Fruit fly (Drosophila melanogaster): ENCODE data around the gene ush.
A peak's percentile ranks its signal among the peaks of the same experiment; 100 is the strongest.

Gene ush

DNA sequence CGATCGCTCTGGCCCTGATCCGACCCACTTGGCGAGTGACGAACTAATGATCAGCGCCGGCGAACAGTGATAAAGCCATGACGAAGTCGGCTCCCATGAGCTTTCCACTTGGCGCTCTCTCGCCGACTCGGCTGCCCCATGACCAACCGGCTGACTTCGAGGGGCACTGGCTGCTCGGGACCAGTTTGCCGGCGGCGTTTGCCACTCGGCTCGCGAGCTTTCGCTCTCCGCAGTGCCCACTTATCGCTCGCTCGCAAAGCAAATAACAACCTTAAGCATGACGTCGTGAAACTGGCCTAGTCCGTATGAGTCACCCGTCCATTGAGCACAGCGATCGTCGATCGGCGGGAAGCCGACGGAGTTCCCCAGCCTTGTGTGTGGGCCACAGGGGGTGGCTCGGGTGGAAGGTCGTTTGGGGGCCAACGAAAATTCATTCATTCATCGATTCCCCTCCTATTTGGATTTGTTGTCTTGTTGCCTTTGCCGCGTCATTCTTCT lies 76.5 kb downstream of the ush start, which contains the start of gene Ets21C (continued):
- TF ChIP-seq CG4328 (GFP tag; optimal IDR thresholded peaks at IDR 0.05) (no peak), CG11093 (GFP tag; IDR thresholded peaks at IDR 0.05) (no peak), Xrp1 (GFP tag; IDR thresholded peaks at IDR 0.05) (no peak), chif (GFP tag; optimal IDR thresholded peaks at IDR 0.05) (no peak), trem (tag; optimal IDR thresholded peaks at IDR 0.05) (no peak), pb (GFP tag; optimal IDR thresholded peaks at IDR 0.05) (no peak), ATbp (GFP tag; optimal IDR thresholded peaks at IDR 0.05) (no peak), twi (tag; optimal IDR thresholded peaks at IDR 0.05) (no peak), BEAF-32 (GFP tag; optimal IDR thresholded peaks at IDR 0.05) (no peak), Fer1 (GFP tag; optimal IDR thresholded peaks at IDR 0.05) (peak; percentile 70), Oaz (GFP tag; IDR thresholded peaks at IDR 0.05) (no peak), yki (optimal IDR thresholded peaks at IDR 0.05) (no peak), Doc2 (GFP tag; IDR thresholded peaks at IDR 0.05) (no peak), CG3065 (GFP tag; optimal IDR thresholded peaks at IDR 0.05) (no peak), C15 (GFP tag; IDR thresholded peaks at IDR 0.05) (no peak), Tbp (GFP tag; optimal IDR thresholded peaks at IDR 0.05) (no peak), row (GFP tag; IDR thresholded peaks at IDR 0.05) (0 out of 3 replicates have a peak, but pooled peaks have one; percentile 13), Oli (tag; optimal IDR thresholded peaks at IDR 0.05) (no peak), sug (tag; optimal IDR thresholded peaks at IDR 0.05) (peak; percentile 99), CG7987 (GFP tag; optimal IDR thresholded peaks at IDR 0.05) (no peak), crc (GFP tag; optimal IDR thresholded peaks at IDR 0.05) (no peak), Chrac-16 (GFP tag; optimal IDR thresholded peaks at IDR 0.05) (no peak), danr (GFP tag; IDR thresholded peaks at IDR 0.05) (no peak), Dp (GFP tag; optimal IDR thresholded peaks at IDR 0.05) (no peak), D19B (GFP tag; optimal IDR thresholded peaks at IDR 0.05) (no peak), Sry-δ (GFP tag; optimal IDR thresholded peaks at IDR 0.05) (no peak), abd-A (tag; optimal IDR thresholded peaks at IDR 0.05) (no peak), Ets97D (GFP tag; optimal IDR thresholded peaks at IDR 0.05) (no peak), CG4617 (GFP tag; optimal IDR thresholded peaks at IDR 0.05; ENCODE audit: borderline replicate concordance) (no peak), ap (GFP tag; IDR thresholded peaks at IDR 0.05) (no peak), maf-S (GFP tag; optimal IDR thresholded peaks at IDR 0.05) (no peak), sc (optimal IDR thresholded peaks at IDR 0.05) (no peak), sc (GFP tag; optimal IDR thresholded peaks at IDR 0.05) (no peak), HmgZ (tag; optimal IDR thresholded peaks at IDR 0.05) (peak; percentile 30), Meics (GFP tag; optimal IDR thresholded peaks at IDR 0.05) (peak; percentile 28), CG10321 (GFP tag; IDR thresholded peaks at IDR 0.05) (no peak), CG18599 (GFP tag; optimal IDR thresholded peaks at IDR 0.05) (peak; percentile 34), cas (GFP tag; IDR thresholded peaks at IDR 0.05) (no peak), zen2 (GFP tag; IDR thresholded peaks at IDR 0.05; ENCODE audit: partially characterized antibody) (peak; percentile 43; the same call in 1 of the 3 replicates), Deaf1 (tag; optimal IDR thresholded peaks at IDR 0.05) (peak; percentile 97), CG6791 (GFP tag; IDR thresholded peaks at IDR 0.05; ENCODE audit: partially characterized antibody) (no peak), CG3838 (GFP tag; optimal IDR thresholded peaks at IDR 0.05) (no peak), stc (GFP tag; IDR thresholded peaks at IDR 0.05) (no peak), CG10147 (GFP tag; optimal IDR thresholded peaks at IDR 0.05) (no peak), CG16863 (GFP tag; optimal IDR thresholded peaks at IDR 0.05) (no peak), CG4820 (GFP tag; optimal IDR thresholded peaks at IDR 0.05) (no peak), salm (tag; optimal IDR thresholded peaks at IDR 0.05) (no peak), da (GFP tag; optimal IDR thresholded peaks at IDR 0.05) (no peak), CG14441 (GFP tag; IDR thresholded peaks at IDR 0.05) (no peak), emc (GFP tag; optimal IDR thresholded peaks at IDR 0.05) (no peak), Atf3 (GFP tag; optimal IDR thresholded peaks at IDR 0.05) (no peak), pnt (GFP tag; optimal IDR thresholded peaks at IDR 0.05) (no peak), aop (GFP tag; IDR thresholded peaks at IDR 0.05) (no peak)

Data from whole organism, embryonic.